Fruit fly (Drosophila melanogaster): ENCODE results near the gene CG31036.

Gene CG31036

DNA sequence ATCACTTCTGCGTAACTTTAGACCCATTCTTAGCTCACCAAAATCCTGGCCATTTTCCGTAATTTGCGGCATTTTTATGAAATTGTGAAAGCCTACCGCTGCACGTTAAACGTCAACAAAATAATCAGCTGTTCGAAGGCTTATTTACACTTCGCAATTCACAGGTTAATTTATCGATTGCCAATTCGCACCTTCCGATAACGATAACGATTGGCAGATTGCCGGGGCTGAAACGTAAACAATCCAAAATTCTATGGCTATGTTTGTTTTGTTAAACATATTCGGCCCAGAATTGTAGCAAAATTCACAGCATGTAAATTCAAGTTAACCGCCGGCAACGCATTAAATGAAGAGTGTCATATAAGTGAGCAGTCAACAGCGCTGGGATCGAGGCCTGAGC is 27.8 kb downstream of the CG31036 start, which contains the start of the genes eIF2Balpha and Vps13B (continued):
- TF ChIP-seq odd (GFP tag; optimal IDR thresholded peaks at IDR 0.05) (no peak), crol (GFP tag; IDR thresholded peaks at IDR 0.05) (no peak), Awh (GFP tag; IDR thresholded peaks at IDR 0.05) (no peak), CG7839 (tag; optimal IDR thresholded peaks at IDR 0.05) (no peak), az2 (GFP tag; optimal IDR thresholded peaks at IDR 0.05) (no peak), sens-2 (GFP tag; IDR thresholded peaks at IDR 0.05) (no peak), hkb (optimal IDR thresholded peaks at IDR 0.05) (no peak), hkb (GFP tag; IDR thresholded peaks at IDR 0.05) (no peak), unc-4 (GFP tag; IDR thresholded peaks at IDR 0.05; ENCODE audit: partially characterized antibody) (peak; percentile 66), CG4328 (GFP tag; optimal IDR thresholded peaks at IDR 0.05) (no peak), CG14860 (GFP tag; IDR thresholded peaks at IDR 0.05; ENCODE audit: partially characterized antibody) (peak; percentile 63), HmgD (GFP tag; optimal IDR thresholded peaks at IDR 0.05) (no peak), jigr1 (GFP tag; IDR thresholded peaks at IDR 0.05) (no peak), tap (tag; optimal IDR thresholded peaks at IDR 0.05) (no peak), CG9876 (GFP tag; optimal IDR thresholded peaks at IDR 0.05) (no peak), Oaz (GFP tag; IDR thresholded peaks at IDR 0.05) (0 out of 2 replicates have a peak, but pooled peaks have one; percentile 39), CrebB (tag; optimal IDR thresholded peaks at IDR 0.05) (no peak), CG16863 (GFP tag; optimal IDR thresholded peaks at IDR 0.05) (no peak), Lhr (GFP tag; optimal IDR thresholded peaks at IDR 0.05) (no peak), Dfd (GFP tag; optimal IDR thresholded peaks at IDR 0.05) (no peak), tll (GFP tag; optimal IDR thresholded peaks at IDR 0.05) (no peak), dysf (GFP tag; IDR thresholded peaks at IDR 0.05) (no peak), fd3F (GFP tag; optimal IDR thresholded peaks at IDR 0.05) (no peak), chn (GFP tag; optimal IDR thresholded peaks at IDR 0.05) (no peak), HHEX (GFP tag; optimal IDR thresholded peaks at IDR 0.05) (no peak), prd (optimal IDR thresholded peaks at IDR 0.05) (no peak), prd (GFP tag; IDR thresholded peaks at IDR 0.05) (no peak), NfI (GFP tag; optimal IDR thresholded peaks at IDR 0.05) (no peak), Ets97D (GFP tag; optimal IDR thresholded peaks at IDR 0.05) (no peak), CG8478 (optimal IDR thresholded peaks at IDR 0.05) (no peak), Blimp-1 (GFP tag; optimal IDR thresholded peaks at IDR 0.05) (no peak), CG4707 (GFP tag; optimal IDR thresholded peaks at IDR 0.05) (no peak), CG14050 (GFP tag; IDR thresholded peaks at IDR 0.05) (no peak), CG11456 (GFP tag; IDR thresholded peaks at IDR 0.05) (no peak), GATAe (GFP tag; conservative IDR thresholded peaks at IDR 0.05) (no peak), CG1647 (GFP tag; optimal IDR thresholded peaks at IDR 0.05) (no peak), CG10543 (GFP tag; optimal IDR thresholded peaks at IDR 0.05) (no peak), cad (GFP tag; optimal IDR thresholded peaks at IDR 0.05) (no peak), Gsc (GFP tag; IDR thresholded peaks at IDR 0.05) (no peak), CG14710 (tag; optimal IDR thresholded peaks at IDR 0.05) (no peak), bowl (GFP tag; IDR thresholded peaks at IDR 0.05) (no peak), CG10654 (GFP tag; optimal IDR thresholded peaks at IDR 0.05) (no peak), CG12155 (GFP tag; optimal IDR thresholded peaks at IDR 0.05) (no peak), nerfin-2 (GFP tag; IDR thresholded peaks at IDR 0.05; ENCODE audit: partially characterized antibody) (peak; percentile 85), eve (GFP tag; optimal IDR thresholded peaks at IDR 0.05) (no peak), CG13624 (GFP tag; optimal IDR thresholded peaks at IDR 0.05) (no peak), Dref (GFP tag; IDR thresholded peaks at IDR 0.05) (peak; percentile 88), CG9215 (GFP tag; IDR thresholded peaks at IDR 0.05) (no peak), usp (GFP tag; optimal IDR thresholded peaks at IDR 0.05) (no peak), kay (GFP tag; optimal IDR thresholded peaks at IDR 0.05) (no peak), Side (GFP tag; optimal IDR thresholded peaks at IDR 0.05) (no peak), aop (GFP tag; IDR thresholded peaks at IDR 0.05) (no peak), dmrt11E (tag; optimal IDR thresholded peaks at IDR 0.05) (no peak), crc (GFP tag; optimal IDR thresholded peaks at IDR 0.05) (no peak)
